Fruit fly (Drosophila melanogaster) whole organism, embryonic: ENCODE data around the gene Pph13.

Source experiments
- Bgb ChIP-seq: fragments of 200-800 bp; sonication (Bioruptor generic); IDR thresholded peaks from 2 replicates; pipeline ENCODE4 v1.3.6; 2022; ENCODE audit warnings: missing biosample characterization, missing genetic modification characterization; ENCODE audit not compliant: partially characterized antibody
- CG13123 ChIP-seq: fragments of 200-800 bp; sonication (Bioruptor generic); optimal IDR thresholded peaks from 2 replicates; lab custom pipeline; 2016; ENCODE audit warnings: missing biosample characterization, missing genetic modification characterization
- CG13287 ChIP-seq: fragments of 200-800 bp; sonication (Bioruptor generic); IDR thresholded peaks from 2 replicates; pipeline ENCODE4 v1.3.6; 2022; ENCODE audit warnings: missing biosample characterization, missing genetic modification characterization; ENCODE audit not compliant: partially characterized antibody
- CG15011 ChIP-seq: fragments of 200-800 bp; sonication (Bioruptor generic); optimal IDR thresholded peaks from 3 replicates; lab custom pipeline; 2018; ENCODE audit warnings: missing biosample characterization, mild to moderate bottlenecking, missing genetic modification characterization
- CG1529 ChIP-seq: fragments of 200-800 bp; sonication (Bioruptor generic); optimal IDR thresholded peaks from 3 replicates; lab custom pipeline; 2018; ENCODE audit warnings: missing biosample characterization, missing genetic modification characterization
- CG16813 ChIP-seq: fragments of 200-800 bp; sonication (Bioruptor generic); IDR thresholded peaks from 3 replicates; pipeline ENCODE4 v1.3.6; 2022; ENCODE audit warnings: missing biosample characterization, missing genetic modification characterization; ENCODE audit not compliant: partially characterized antibody
- CG17361 ChIP-seq: fragments of 200-800 bp; sonication (Bioruptor generic); IDR thresholded peaks from 3 replicates; pipeline ENCODE4 v1.3.6; 2022; ENCODE audit warnings: missing biosample characterization, missing genetic modification characterization
- CG2202 ChIP-seq: fragments of 200-800 bp; sonication (Bioruptor generic); optimal IDR thresholded peaks from 2 replicates; lab custom pipeline; 2018; ENCODE audit warnings: missing biosample characterization, mild to moderate bottlenecking, missing genetic modification characterization
- CG33213 ChIP-seq: fragments of 200-800 bp; sonication (Bioruptor generic); optimal IDR thresholded peaks from 3 replicates; lab custom pipeline; 2016; ENCODE audit warnings: missing biosample characterization, missing genetic modification characterization
- CG42726 ChIP-seq: fragments of 200-800 bp; sonication (Bioruptor generic); IDR thresholded peaks from 2 replicates; pipeline ENCODE4 v1.3.6; 2022; ENCODE audit warnings: missing biosample characterization, missing genetic modification characterization; ENCODE audit not compliant: partially characterized antibody
- CG4360 ChIP-seq: fragments of 200-800 bp; sonication (Bioruptor generic); IDR thresholded peaks from 2 replicates; pipeline ENCODE4 v1.3.6; 2022; ENCODE audit warnings: missing biosample characterization, missing genetic modification characterization
- CG7928 ChIP-seq: fragments of 200-800 bp; sonication (Bioruptor generic); optimal IDR thresholded peaks from 2 replicates; lab custom pipeline; 2017; ENCODE audit warnings: missing biosample characterization, mild to moderate bottlenecking, missing genetic modification characterization
- CG9797 ChIP-seq: fragments of 200-800 bp; sonication (Bioruptor generic); optimal IDR thresholded peaks from 3 replicates; lab custom pipeline; 2018; ENCODE audit warnings: missing biosample characterization, mild to moderate bottlenecking, missing genetic modification characterization
- Doc2 ChIP-seq: fragments of 200-800 bp; sonication (Bioruptor generic); IDR thresholded peaks from 2 replicates; pipeline ENCODE4 v1.3.6; 2022; ENCODE audit warnings: missing biosample characterization, missing genetic modification characterization
- Ets97D ChIP-seq: fragments of 200-800 bp; sonication (Bioruptor generic); optimal IDR thresholded peaks from 3 replicates; lab custom pipeline; 2016; ENCODE audit warnings: missing biosample characterization, missing genetic modification characterization
- GATAe ChIP-seq: fragments of 200-800 bp; sonication (Bioruptor generic); conservative IDR thresholded peaks from 2 replicates; pipeline ENCODE4 v1.3.6; 2022; ENCODE audit warnings: missing biosample characterization, missing genetic modification characterization
- HLH4C ChIP-seq: fragments of 200-800 bp; sonication (Bioruptor generic); IDR thresholded peaks from 3 replicates; pipeline ENCODE4 v1.3.6; 2022; ENCODE audit warnings: missing biosample characterization, missing genetic modification characterization; ENCODE audit not compliant: partially characterized antibody
- Hr78 ChIP-seq, 2 experiments: fragments of 200-800 bp in 1 of 2; fragments of >200 bp in 1 of 2; sonication (Bioruptor generic) in 1 of 2; optimal IDR thresholded peaks; 2 replicates each; lab custom pipeline; 2017 to 2019; ENCODE audit warnings: missing biosample characterization in 2 of 2, missing genetic modification characterization in 2 of 2, mild to moderate bottlenecking in 1 of 2, moderate library complexity in 1 of 2
- Kr ChIP-seq: fragments of 200-800 bp; sonication (Bioruptor generic); optimal IDR thresholded peaks from 2 replicates; lab custom pipeline; 2017; ENCODE audit warnings: missing biosample characterization, mild to moderate bottlenecking, missing genetic modification characterization
- Lim3 ChIP-seq: fragments of 200-800 bp; sonication (Bioruptor generic); IDR thresholded peaks from 2 replicates; pipeline ENCODE4 v1.3.6; 2022; ENCODE audit warnings: missing biosample characterization, missing genetic modification characterization
- MBD-R2 ChIP-seq: fragments of 200-800 bp; sonication (Bioruptor generic); IDR thresholded peaks from 2 replicates; pipeline ENCODE4 v1.3.6; 2022; ENCODE audit warnings: missing biosample characterization, missing genetic modification characterization
- MESR4 ChIP-seq: fragments of 200-800 bp; sonication (Bioruptor generic); optimal IDR thresholded peaks from 2 replicates; lab custom pipeline; 2018; ENCODE audit warnings: missing biosample characterization, mild to moderate bottlenecking, missing genetic modification characterization, moderate library complexity
- Mad ChIP-seq: fragments of 200-800 bp; sonication (Bioruptor generic); optimal IDR thresholded peaks from 2 replicates; lab custom pipeline; 2016; ENCODE audit warnings: missing biosample characterization, missing genetic modification characterization
- Myb ChIP-seq: fragments of 200-800 bp; sonication (Bioruptor generic); optimal IDR thresholded peaks from 2 replicates; lab custom pipeline; 2016; ENCODE audit warnings: missing biosample characterization, missing genetic modification characterization
- Oli ChIP-seq: fragments of 200-800 bp; sonication (Bioruptor generic); optimal IDR thresholded peaks from 2 replicates; lab custom pipeline; 2018; ENCODE audit warnings: missing biosample characterization, mild to moderate bottlenecking, missing genetic modification characterization, moderate library complexity
- Opbp ChIP-seq: fragments of 200-800 bp; sonication (Bioruptor generic); IDR thresholded peaks from 3 replicates; pipeline ENCODE4 v1.3.6; 2022; ENCODE audit warnings: missing biosample characterization, missing genetic modification characterization; ENCODE audit not compliant: partially characterized antibody
- Scr ChIP-seq: fragments of 200-800 bp; sonication (Bioruptor generic); IDR thresholded peaks from 2 replicates; pipeline ENCODE4 v1.3.6; 2022; ENCODE audit warnings: missing biosample characterization, missing genetic modification characterization; ENCODE audit not compliant: partially characterized antibody
- bbx ChIP-seq: fragments of 200-800 bp; sonication (Bioruptor generic); IDR thresholded peaks from 2 replicates; pipeline ENCODE4 v1.3.6; 2022; ENCODE audit warnings: missing biosample characterization, missing genetic modification characterization; ENCODE audit not compliant: partially characterized antibody
- cg ChIP-seq: fragments of 200-800 bp; sonication (Bioruptor generic); optimal IDR thresholded peaks from 3 replicates; lab custom pipeline; 2019; ENCODE audit warnings: missing biosample characterization, mild to moderate bottlenecking, missing genetic modification characterization, moderate library complexity
- chinmo ChIP-seq: fragments of 200-800 bp; sonication (Bioruptor generic); IDR thresholded peaks from 4 replicates; pipeline ENCODE4 v1.3.6; 2022; ENCODE audit warnings: missing biosample characterization, missing genetic modification characterization; ENCODE audit not compliant: partially characterized antibody
- dimm ChIP-seq: fragments of 200-800 bp; sonication (Bioruptor generic); IDR thresholded peaks from 2 replicates; pipeline ENCODE4 v1.3.6; 2022; ENCODE audit warnings: missing biosample characterization, missing genetic modification characterization
- dmrt11E ChIP-seq: fragments of 200-800 bp; sonication (Bioruptor generic); optimal IDR thresholded peaks from 3 replicates; lab custom pipeline; 2018; ENCODE audit warnings: missing biosample characterization, mild to moderate bottlenecking, missing genetic modification characterization, moderate library complexity
- exex ChIP-seq: fragments of 200-800 bp; sonication (Bioruptor generic); optimal IDR thresholded peaks from 4 replicates; lab custom pipeline; 2018; ENCODE audit warnings: missing biosample characterization, mild to moderate bottlenecking, missing genetic modification characterization, moderate library complexity
- fd102C ChIP-seq: fragments of 200-800 bp; sonication (Bioruptor generic); optimal IDR thresholded peaks from 2 replicates; lab custom pipeline; 2018; ENCODE audit warnings: missing biosample characterization, mild to moderate bottlenecking, missing genetic modification characterization, moderate library complexity
- ftz-f1 ChIP-seq: fragments of 200-800 bp; sonication (Bioruptor generic); optimal IDR thresholded peaks from 2 replicates; lab custom pipeline; 2016; ENCODE audit warnings: missing biosample characterization, missing genetic modification characterization
- ham ChIP-seq: fragments of 200-800 bp; sonication (Bioruptor generic); IDR thresholded peaks from 2 replicates; pipeline ENCODE4 v1.3.6; 2022; ENCODE audit warnings: missing biosample characterization, missing genetic modification characterization
- hb ChIP-seq: fragments of 200-800 bp; sonication (Bioruptor generic); IDR thresholded peaks from 3 replicates; pipeline ENCODE4 v1.3.6; 2022; ENCODE audit warnings: missing biosample characterization, missing genetic modification characterization; ENCODE audit not compliant: partially characterized antibody
- inv ChIP-seq: fragments of 200-800 bp; sonication (Bioruptor generic); IDR thresholded peaks from 2 replicates; pipeline ENCODE4 v1.3.6; 2022; ENCODE audit warnings: missing biosample characterization, missing genetic modification characterization; ENCODE audit not compliant: partially characterized antibody
- knrl ChIP-seq: fragments of 200-800 bp; sonication (Bioruptor generic); IDR thresholded peaks from 3 replicates; pipeline ENCODE4 v1.3.6; 2022; ENCODE audit warnings: missing biosample characterization, missing genetic modification characterization; ENCODE audit not compliant: partially characterized antibody
- luna ChIP-seq: fragments of 200-800 bp; sonication (Bioruptor generic); optimal IDR thresholded peaks from 2 replicates; lab custom pipeline; 2016; ENCODE audit warnings: missing biosample characterization, missing genetic modification characterization
- prd ChIP-seq, 3 experiments: fragments of >200 bp in 2 of 3; fragments of 200-800 bp in 1 of 3; sonication (Bioruptor generic) in 1 of 3; optimal IDR thresholded peaks in 2 of 3; IDR thresholded peaks in 1 of 3; 2 replicates in 2 of 3; 3 replicates in 1 of 3; pipeline versions ENCODE4 v1.3.6 to Lab custom; 2017 to 2022; ENCODE audit warnings: missing biosample characterization in 1 of 3, missing genetic modification characterization in 1 of 3
- pzg ChIP-seq: fragments of 200-800 bp; sonication (Bioruptor generic); optimal IDR thresholded peaks from 3 replicates; lab custom pipeline; 2018; ENCODE audit warnings: missing biosample characterization, mild to moderate bottlenecking, missing genetic modification characterization, moderate library complexity
- row ChIP-seq: fragments of 200-800 bp; sonication (Bioruptor generic); IDR thresholded peaks from 3 replicates; pipeline ENCODE4 v1.3.6; 2022; ENCODE audit warnings: missing biosample characterization, missing genetic modification characterization
- sim ChIP-seq: fragments of 200-800 bp; sonication (Bioruptor generic); IDR thresholded peaks from 2 replicates; pipeline ENCODE4 v1.3.6; 2022; ENCODE audit warnings: missing biosample characterization, missing genetic modification characterization
- sna ChIP-seq: fragments of 200-800 bp; sonication (Bioruptor generic); IDR thresholded peaks from 2 replicates; pipeline ENCODE4 v1.3.6; 2022; ENCODE audit warnings: missing biosample characterization, missing genetic modification characterization; ENCODE audit not compliant: partially characterized antibody
- toy ChIP-seq: fragments of 200-800 bp; sonication (Bioruptor generic); IDR thresholded peaks from 2 replicates; pipeline ENCODE4 v1.3.6; 2022; ENCODE audit warnings: missing biosample characterization, missing genetic modification characterization
- usp ChIP-seq: fragments of >200 bp; optimal IDR thresholded peaks from 2 replicates; lab custom pipeline; 2017; ENCODE audit warnings: missing biosample characterization, missing genetic modification characterization

The Pph13 gene

dm6 chr2L:559770-560567, 17.3 kb upstream of the Pph13 start, which contains the start of gene rempA:
TSS of gene rempA (minus strand) at chr2L:560310.
- TF ChIP-seq Scr: peak; percentile 71
- peak; percentile 45; the same call in 1 of the 2 replicates for TF ChIP-seq inv
- no peak for TF ChIP-seq CG2202 (tag; lab: Kevin White, UChicago)
- TF ChIP-seq CG7928 (GFP tag; lab: Kevin White, UChicago): peak; percentile 91
- TF ChIP-seq ftz-f1: peak; percentile 33
- TF ChIP-seq Lim3 (GFP tag; lab: Robert Waterston, UW): no peak
- no peak for TF ChIP-seq usp (GFP tag; lab: Kevin White, UChicago)
- peak; percentile 82 for TF ChIP-seq CG13287 (GFP tag; lab: Robert Waterston, UW)
- no peak for TF ChIP-seq Ets97D (GFP tag; lab: Kevin White, UChicago)
- TF ChIP-seq CG15011 (GFP tag; lab: Kevin White, UChicago): no peak
- no peak for TF ChIP-seq luna (GFP tag; lab: Kevin White, UChicago)
- no peak for TF ChIP-seq prd (optimal IDR thresholded peaks at IDR 0.05; lab: Kevin White, UChicago)
- TF ChIP-seq prd (GFP tag; IDR thresholded peaks at IDR 0.05; lab: Robert Waterston, UW): no peak
- no peak for TF ChIP-seq CG4360
- peak; percentile 41 for TF ChIP-seq pzg (GFP tag; lab: Kevin White, UChicago)
- TF ChIP-seq Opbp (GFP tag; lab: Robert Waterston, UW): peak; percentile 69; the same call in 2 of the 3 replicates
- no peak for TF ChIP-seq Kr (GFP tag; lab: Kevin White, UChicago)
- TF ChIP-seq CG13123 (GFP tag; lab: Kevin White, UChicago): no peak
- TF ChIP-seq ham (GFP tag; lab: Robert Waterston, UW): no peak
- peak; percentile 59; the same call in 2 of the 3 replicates for TF ChIP-seq CG16813 (GFP tag; lab: Robert Waterston, UW)
- peak; percentile 66 for TF ChIP-seq MBD-R2 (GFP tag; lab: Robert Waterston, UW)
- peak; percentile 66; the same call in 1 of the 3 replicates for TF ChIP-seq hb
- TF ChIP-seq Hr78 (GFP tag; optimal IDR thresholded peaks at IDR 0.05; lab: Kevin White, UChicago): peak in 1 of 2 experiments; percentile 83
- TF ChIP-seq row (GFP tag; lab: Robert Waterston, UW): no peak
- no peak for TF ChIP-seq dimm
- TF ChIP-seq Myb: no peak
- TF ChIP-seq dmrt11E (tag; lab: Kevin White, UChicago): no peak
- peak; percentile 58; the same call in 2 of the 3 replicates for TF ChIP-seq knrl (GFP tag; lab: Robert Waterston, UW)
- TF ChIP-seq CG9797 (GFP tag; lab: Kevin White, UChicago): no peak
- no peak for TF ChIP-seq Oli (tag; lab: Kevin White, UChicago)
- TF ChIP-seq Doc2 (GFP tag; lab: Robert Waterston, UW): no peak
- TF ChIP-seq GATAe (GFP tag; lab: Robert Waterston, UW): no peak
- TF ChIP-seq sim (GFP tag; lab: Robert Waterston, UW): no peak
- no peak for TF ChIP-seq CG1529 (GFP tag; lab: Kevin White, UChicago)
- 0 out of 4 replicates have a peak, but pooled peaks have one; percentile 36 for TF ChIP-seq chinmo
- TF ChIP-seq toy (GFP tag; lab: Robert Waterston, UW): no peak
- TF ChIP-seq cg (GFP tag; lab: Kevin White, UChicago): no peak
- TF ChIP-seq exex (tag; lab: Kevin White, UChicago): no peak
- peak; percentile 60; the same call in 2 of the 3 replicates for TF ChIP-seq HLH4C
- TF ChIP-seq CG33213 (GFP tag; lab: Kevin White, UChicago): no peak
- no peak for TF ChIP-seq Mad
- TF ChIP-seq fd102C: no peak
- no peak for TF ChIP-seq CG17361 (GFP tag; lab: Robert Waterston, UW)
- peak; percentile 35; the same call in 1 of the 2 replicates for TF ChIP-seq CG42726
- peak; percentile 73 for TF ChIP-seq Bgb (GFP tag; lab: Robert Waterston, UW)
- peak; percentile 78 for TF ChIP-seq bbx (GFP tag; lab: Robert Waterston, UW)
- peak; percentile 64 for TF ChIP-seq sna
- peak; percentile 35 for TF ChIP-seq MESR4
